Worm (Caenorhabditis elegans) whole organism, young adult: ENCODE measurements around the gene C55B6.1.

Experiments
- B0261.1 ChIP-seq: sonication (generic microtip); optimal IDR thresholded peaks from 2 replicates; lab custom pipeline; 2016; ENCODE audit warnings: mild to moderate bottlenecking, missing genetic modification characterization, moderate library complexity, missing compliant biosample characterization
- F10E7.11 ChIP-seq: sonication (generic microtip); optimal IDR thresholded peaks from 2 replicates; lab custom pipeline; 2017; ENCODE audit warnings: mild to moderate bottlenecking, missing genetic modification characterization, moderate library complexity, missing compliant biosample characterization
- F23B12.7 ChIP-seq: sonication (generic microtip); optimal IDR thresholded peaks from 2 replicates; lab custom pipeline; 2017; ENCODE audit warnings: missing genetic modification characterization, mild to moderate bottlenecking, missing compliant biosample characterization, antibody characterized with exemption, moderate library complexity; ENCODE audit not compliant: insufficient read depth
- F52B5.7 ChIP-seq: sonication (generic microtip); optimal IDR thresholded peaks from 2 replicates; lab custom pipeline; 2016; ENCODE audit warnings: mild to moderate bottlenecking, missing genetic modification characterization, missing compliant biosample characterization
- F55B11.4 ChIP-seq: sonication (generic microtip); optimal IDR thresholded peaks from 2 replicates; lab custom pipeline; 2016; ENCODE audit warnings: missing compliant biosample characterization, missing genetic modification characterization, borderline replicate concordance; ENCODE audit not compliant: insufficient read depth
- F57A8.1 ChIP-seq: fragments of 200-800 bp; sonication (Bioruptor generic); optimal IDR thresholded peaks from 2 replicates; lab custom pipeline; 2018; ENCODE audit warnings: mild to moderate bottlenecking, missing genetic modification characterization, moderate library complexity, missing compliant biosample characterization
- K11D2.4 ChIP-seq: fragments of 200-800 bp; sonication (Bioruptor generic); IDR thresholded peaks from 2 replicates; pipeline ENCODE4 v1.3.6; 2022; ENCODE audit warnings: missing genetic modification reagents, missing genetic modification characterization, missing compliant biosample characterization
- Y67H2A.10 ChIP-seq: fragments of 200-800 bp; sonication (Bioruptor generic); conservative IDR thresholded peaks from 2 replicates; pipeline ENCODE4 v1.3.6; 2022; ENCODE audit warnings: missing genetic modification reagents, missing genetic modification characterization, missing compliant biosample characterization
- ZK185.1 ChIP-seq: sonication (generic microtip); optimal IDR thresholded peaks from 2 replicates; lab custom pipeline; 2016; ENCODE audit warnings: mild to moderate bottlenecking, missing genetic modification characterization, missing compliant biosample characterization; ENCODE audit not compliant: poor library complexity, severe bottlenecking
- ama-1 ChIP-seq, 3 experiments: fragments of 150-350 bp in 1 of 3; sonication (generic microtip) in 2 of 3; optimal IDR thresholded peaks; 2 replicates each; lab custom pipeline; 2014 to 2018; ENCODE audit warnings: missing biosample characterization in 2 of 3, missing genetic modification characterization in 2 of 3, missing genetic modification reagents in 2 of 3
- aptf-3 ChIP-seq: fragments of 200-800 bp; sonication (Bioruptor generic); IDR thresholded peaks from 2 replicates; pipeline ENCODE4 v1.3.6; 2022; ENCODE audit warnings: missing genetic modification characterization, missing compliant biosample characterization
- atf-7 ChIP-seq: sonication (generic microtip); optimal IDR thresholded peaks from 2 replicates; lab custom pipeline; 2017; ENCODE audit warnings: mild to moderate bottlenecking, missing genetic modification characterization, missing compliant biosample characterization
- bed-1 ChIP-seq: fragments of 200-800 bp; sonication (Bioruptor generic); IDR thresholded peaks from 2 replicates; pipeline ENCODE4 v1.3.6; 2022; ENCODE audit warnings: missing genetic modification reagents, missing genetic modification characterization, missing compliant biosample characterization
- bed-2 ChIP-seq: fragments of 200-800 bp; sonication (Bioruptor generic); IDR thresholded peaks from 2 replicates; pipeline ENCODE4 v1.3.6; 2022; ENCODE audit warnings: missing genetic modification reagents, missing genetic modification characterization, missing compliant biosample characterization
- cebp-2 ChIP-seq: fragments of 200-800 bp; sonication (Bioruptor generic); IDR thresholded peaks from 2 replicates; pipeline ENCODE4 v1.3.6; 2022; ENCODE audit warnings: missing genetic modification characterization, missing compliant biosample characterization
- ceh-58 ChIP-seq: fragments of 200-800 bp; sonication (Bioruptor generic); IDR thresholded peaks from 2 replicates; pipeline ENCODE4 v1.3.6; 2022; ENCODE audit warnings: missing genetic modification characterization, missing compliant biosample characterization
- dpff-1 ChIP-seq: sonication (generic microtip); optimal IDR thresholded peaks from 2 replicates; lab custom pipeline; 2017; ENCODE audit warnings: mild to moderate bottlenecking, missing genetic modification characterization, missing compliant biosample characterization
- dpl-1 ChIP-seq: fragments of 150-350 bp; optimal IDR thresholded peaks from 2 replicates; lab custom pipeline; 2014; ENCODE audit warnings: missing biosample characterization, missing genetic modification reagents, missing genetic modification characterization
- egl-18 ChIP-seq: fragments of 200-800 bp; sonication (Bioruptor generic); IDR thresholded peaks from 2 replicates; pipeline ENCODE4 v1.3.6; 2022; ENCODE audit warnings: missing genetic modification reagents, missing genetic modification characterization, missing compliant biosample characterization
- ekl-4 ChIP-seq: fragments of 200-800 bp; sonication (Bioruptor generic); IDR thresholded peaks from 2 replicates; pipeline ENCODE4 v1.3.6; 2022; ENCODE audit warnings: missing genetic modification reagents, missing genetic modification characterization, missing compliant biosample characterization
- fkh-3 ChIP-seq: sonication (generic microtip); optimal IDR thresholded peaks from 2 replicates; lab custom pipeline; 2016; ENCODE audit warnings: mild to moderate bottlenecking, missing genetic modification characterization, missing compliant biosample characterization
- gei-17 ChIP-seq: fragments of 200-800 bp; sonication (Bioruptor generic); optimal IDR thresholded peaks from 2 replicates; lab custom pipeline; 2018; ENCODE audit warnings: mild to moderate bottlenecking, missing genetic modification characterization, missing compliant biosample characterization
- hlh-26 ChIP-seq: fragments of 200-800 bp; sonication (Bioruptor generic); conservative IDR thresholded peaks from 2 replicates; pipeline ENCODE4 v1.3.6; 2022; ENCODE audit warnings: missing genetic modification reagents, missing genetic modification characterization, missing compliant biosample characterization
- lin-35 ChIP-seq, 3 experiments: fragments of 150-350 bp in 2 of 3; sonication (generic microtip) in 1 of 3; optimal IDR thresholded peaks; 2 replicates each; lab custom pipeline; 2014 to 2018; ENCODE audit warnings: missing biosample characterization in 3 of 3, missing genetic modification characterization in 3 of 3, missing genetic modification reagents in 3 of 3
- lin-40 ChIP-seq: sonication (generic microtip); optimal IDR thresholded peaks from 2 replicates; lab custom pipeline; 2016; ENCODE audit warnings: missing genetic modification characterization, mild to moderate bottlenecking, missing compliant biosample characterization, missing genotype, missing genetic modification reagents
- lin-54 ChIP-seq: fragments of 200-800 bp; sonication (Bioruptor generic); optimal IDR thresholded peaks from 2 replicates; lab custom pipeline; 2018; ENCODE audit warnings: mild to moderate bottlenecking, missing genetic modification characterization, missing compliant biosample characterization
- madf-10 ChIP-seq: sonication (generic microtip); optimal IDR thresholded peaks from 2 replicates; lab custom pipeline; 2016; ENCODE audit warnings: mild to moderate bottlenecking, missing genetic modification characterization, missing compliant biosample characterization
- madf-3 ChIP-seq: fragments of 200-800 bp; sonication (Bioruptor generic); IDR thresholded peaks from 2 replicates; pipeline ENCODE4 v1.3.6; 2022; ENCODE audit warnings: missing genetic modification reagents, missing genetic modification characterization, missing compliant biosample characterization
- mel-28 ChIP-seq: sonication (generic microtip); optimal IDR thresholded peaks from 2 replicates; lab custom pipeline; 2016; ENCODE audit warnings: borderline replicate concordance, mild to moderate bottlenecking, missing genetic modification characterization, missing compliant biosample characterization
- mes-4 ChIP-seq: sonication (generic microtip); optimal IDR thresholded peaks from 2 replicates; lab custom pipeline; 2016; ENCODE audit warnings: missing genotype, missing genetic modification characterization, missing compliant biosample characterization
- nfyb-1 ChIP-seq: fragments of 200-800 bp; sonication (Bioruptor generic); IDR thresholded peaks from 2 replicates; pipeline ENCODE4 v1.3.6; 2022; ENCODE audit warnings: missing genetic modification reagents, missing genetic modification characterization, missing compliant biosample characterization
- nhr-179 ChIP-seq: sonication (generic microtip); optimal IDR thresholded peaks from 2 replicates; lab custom pipeline; 2016; ENCODE audit warnings: mild to moderate bottlenecking, missing genetic modification characterization, missing compliant biosample characterization
- nhr-27 ChIP-seq: fragments of 200-800 bp; sonication (Bioruptor generic); optimal IDR thresholded peaks from 2 replicates; lab custom pipeline; 2018; ENCODE audit warnings: mild to moderate bottlenecking, missing genetic modification characterization, moderate library complexity, missing compliant biosample characterization
- nhr-80 ChIP-seq: sonication (generic microtip); optimal IDR thresholded peaks from 2 replicates; lab custom pipeline; 2016; ENCODE audit warnings: missing genetic modification characterization, missing compliant biosample characterization
- nhr-90 ChIP-seq: sonication (generic microtip); optimal IDR thresholded peaks from 2 replicates; lab custom pipeline; 2016; ENCODE audit warnings: missing genotype, mild to moderate bottlenecking, missing genetic modification characterization, missing compliant biosample characterization
- rcor-1 ChIP-seq: fragments of 200-800 bp; sonication (Bioruptor generic); IDR thresholded peaks from 2 replicates; pipeline ENCODE4 v1.3.6; 2022; ENCODE audit warnings: missing genetic modification reagents, missing genetic modification characterization, missing compliant biosample characterization
- sea-2 ChIP-seq: fragments of 200-800 bp; sonication (Bioruptor generic); IDR thresholded peaks from 2 replicates; pipeline ENCODE4 v1.3.6; 2022; ENCODE audit warnings: missing genetic modification characterization, missing compliant biosample characterization
- xnd-1 ChIP-seq: sonication (generic microtip); optimal IDR thresholded peaks from 2 replicates; lab custom pipeline; 2016; ENCODE audit warnings: missing genotype, missing genetic modification reagents, missing genetic modification characterization, missing compliant biosample characterization
- ztf-22 ChIP-seq: fragments of 200-800 bp; sonication (Bioruptor generic); optimal IDR thresholded peaks from 2 replicates; lab custom pipeline; 2018; ENCODE audit warnings: mild to moderate bottlenecking, missing genetic modification characterization, moderate library complexity, missing compliant biosample characterization
- ztf-26 ChIP-seq: sonication (generic microtip); optimal IDR thresholded peaks from 2 replicates; lab custom pipeline; 2017; ENCODE audit warnings: missing genetic modification characterization, missing compliant biosample characterization

The C55B6.1 gene

ce11 chrX:7204175-7204574 is 4.0 kb downstream of the C55B6.1 start:
- TF ChIP-seq lin-54 (GFP tag; lab: Kevin White, UChicago) = no peak
- no peak for TF ChIP-seq nhr-80
- TF ChIP-seq madf-3 = no peak
- TF ChIP-seq lin-35 (GFP tag; optimal IDR thresholded peaks at IDR 0.05; lab: Kevin White, UChicago) = no peak
- no peak for TF ChIP-seq nhr-179 (tag; lab: Kevin White, UChicago)
- no peak for TF ChIP-seq bed-2
- TF ChIP-seq ZK185.1 = no peak
- TF ChIP-seq Y67H2A.10 = no peak
- TF ChIP-seq ceh-58 (GFP tag; lab: Robert Waterston, UW) = no peak
- no peak for TF ChIP-seq aptf-3 (GFP tag; lab: Robert Waterston, UW)
- TF ChIP-seq F55B11.4 (tag; lab: Kevin White, UChicago) = no peak
- TF ChIP-seq F57A8.1 (GFP tag; lab: Kevin White, UChicago) = no peak
- no peak for TF ChIP-seq rcor-1 (GFP tag; lab: Robert Waterston, UW)
- TF ChIP-seq atf-7 (tag; lab: Kevin White, UChicago) = no peak
- no peak for TF ChIP-seq cebp-2 (GFP tag; lab: Robert Waterston, UW)
- no peak for TF ChIP-seq nfyb-1 (GFP tag; lab: Robert Waterston, UW)

ce11 chrX:7205195-7205594 is 5.0 kb downstream of the C55B6.1 start, which contains the start of gene C55B6.5:
Gene C55B6.5, minus strand, starts transcription at chrX:7205295.
- TF ChIP-seq F10E7.11 (no peak), lin-40 (tag; lab: Kevin White, UChicago) (no peak), hlh-26 (GFP tag; lab: Robert Waterston, UW) (no peak)

ce11 chrX:7206419-7206818 is 6.3 kb downstream of the C55B6.1 start, which contains the start of gene ZK867.2:
Gene ZK867.2, plus strand, starts transcription at chrX:7206719.
- TF ChIP-seq nhr-27 (tag; lab: Kevin White, UChicago) = no peak
- no peak for TF ChIP-seq egl-18 (GFP tag; lab: Robert Waterston, UW)
- TF ChIP-seq sea-2 (GFP tag; lab: Robert Waterston, UW) = no peak
- no peak for TF ChIP-seq F57A8.1 (GFP tag; lab: Kevin White, UChicago)
- no peak for TF ChIP-seq B0261.1 (tag; lab: Kevin White, UChicago)
- no peak for TF ChIP-seq madf-10 (tag; lab: Kevin White, UChicago)
- TF ChIP-seq gei-17 (GFP tag; lab: Kevin White, UChicago) = no peak
- TF ChIP-seq xnd-1 (tag; lab: Kevin White, UChicago) = no peak
- TF ChIP-seq F52B5.7 (tag; lab: Kevin White, UChicago) = no peak
- TF ChIP-seq bed-1 (GFP tag; lab: Robert Waterston, UW) = no peak
- TF ChIP-seq nhr-90 (tag; lab: Kevin White, UChicago) = no peak
- no peak for TF ChIP-seq ekl-4 (GFP tag; lab: Robert Waterston, UW)
- no peak for TF ChIP-seq nfyb-1 (GFP tag; lab: Robert Waterston, UW)
- no peak for TF ChIP-seq ztf-26 (tag; lab: Kevin White, UChicago)
- TF ChIP-seq fkh-3 (tag; lab: Kevin White, UChicago) = no peak
- TF ChIP-seq ama-1 (optimal IDR thresholded peaks at IDR 0.05; lab: Kevin White, UChicago) = no peak
- no peak for TF ChIP-seq ama-1 (GFP tag; optimal IDR thresholded peaks at IDR 0.05; lab: Kevin White, UChicago)
- TF ChIP-seq, all 124 proteins: peak for 0

ce11 chrX:7209151-7209550 is 9.0 kb downstream of the C55B6.1 start:
- TF ChIP-seq mel-28 (tag; lab: Kevin White, UChicago) = no peak
- no peak for TF ChIP-seq mes-4
- TF ChIP-seq dpl-1 = no peak
- no peak for TF ChIP-seq F23B12.7 (tag; lab: Kevin White, UChicago)
- no peak for TF ChIP-seq dpff-1 (tag; lab: Kevin White, UChicago)
- no peak for TF ChIP-seq nhr-80
- no peak for TF ChIP-seq K11D2.4 (GFP tag; lab: Robert Waterston, UW)
- TF ChIP-seq ztf-22 (GFP tag; lab: Kevin White, UChicago) = no peak
